Fruit fly (Drosophila melanogaster): ENCODE results near the gene jumu.

Gene jumu

DNA sequence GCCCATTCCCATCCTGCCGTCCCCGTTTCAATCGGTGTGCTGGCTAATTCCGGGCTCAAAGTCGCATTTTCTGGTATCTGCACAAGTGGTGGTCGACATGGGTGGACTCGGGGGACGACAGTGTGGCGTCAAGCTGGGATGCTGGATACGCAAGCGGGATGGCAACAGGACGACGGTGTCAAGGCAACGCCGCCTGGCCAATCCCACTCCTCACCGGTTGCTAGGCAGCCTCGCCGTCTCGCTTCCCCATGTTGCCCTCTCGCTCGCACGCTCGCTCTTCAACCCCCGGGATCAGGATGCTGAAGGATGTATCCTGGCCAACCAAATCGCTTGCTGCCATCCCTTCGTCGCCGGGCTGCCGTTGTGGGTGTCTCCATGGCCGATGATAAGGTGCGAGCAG lies 18.3 kb downstream of the jumu start:
- no peak for TF ChIP-seq Eip75B (GFP tag; optimal IDR thresholded peaks at IDR 0.05)
- TF ChIP-seq Eip78C (GFP tag) = no peak
- TF ChIP-seq fd85E (GFP tag; optimal IDR thresholded peaks at IDR 0.05) = no peak
- no peak for TF ChIP-seq CG11762 (GFP tag; optimal IDR thresholded peaks at IDR 0.05; ENCODE audit: insufficient read depth)
- TF ChIP-seq CG7368 (GFP tag; optimal IDR thresholded peaks at IDR 0.05) = peak; percentile 40
- no peak for TF ChIP-seq acj6 (GFP tag; optimal IDR thresholded peaks at IDR 0.05)
- TF ChIP-seq CG16779 (tag; optimal IDR thresholded peaks at IDR 0.05) = no peak
- TF ChIP-seq fd59A (GFP tag; optimal IDR thresholded peaks at IDR 0.05) = no peak

- TF ChIP-seq dsx (GFP tag; optimal IDR thresholded peaks at IDR 0.05; ENCODE audit: poor library complexity, severe bottlenecking) = no peak
- no peak for TF ChIP-seq cyc (GFP tag; optimal IDR thresholded peaks at IDR 0.05)
- no peak for TF ChIP-seq CG6792 (GFP tag; optimal IDR thresholded peaks at IDR 0.05)
- TF ChIP-seq svp (GFP tag) = peak; percentile 90
- no peak for TF ChIP-seq CG6854 (GFP tag; optimal IDR thresholded peaks at IDR 0.05)
Measured at dm6 chr3R:10369799-10370198, 19.8 kb downstream of the jumu start.

dm6 chr3R:10370495-10370894 lies 20.5 kb downstream of the jumu start:
- TF ChIP-seq Hr38 (GFP tag; optimal IDR thresholded peaks at IDR 0.05) (no peak), svp (GFP tag) (peak; percentile 62)

DNA sequence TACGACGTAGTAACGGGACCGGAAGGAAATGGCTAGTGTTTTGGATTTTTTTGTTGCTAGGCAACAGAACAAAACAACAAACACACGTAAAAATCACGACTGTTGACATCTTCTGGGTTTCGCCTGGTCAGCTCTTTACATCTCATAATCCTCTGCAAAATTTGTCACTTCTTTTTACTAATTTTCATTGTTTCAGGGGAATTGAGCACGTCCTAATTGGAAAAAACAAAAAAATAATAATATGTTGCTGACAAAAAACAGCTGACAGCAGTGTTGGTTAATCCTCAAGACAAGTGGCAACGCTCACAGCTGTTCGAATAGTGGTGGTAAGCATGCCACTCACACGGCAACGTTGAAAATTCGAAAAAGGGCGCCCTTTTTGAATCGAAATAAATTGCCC lies 27.9 kb downstream of the jumu start, which contains the start of gene Rfx:
Gene Rfx, minus strand, starts transcription at position 220 of the 400 bp plus-strand sequence.
- TF ChIP-seq Met (GFP tag; optimal IDR thresholded peaks at IDR 0.05) (no peak), CG6854 (GFP tag; optimal IDR thresholded peaks at IDR 0.05) (peak; percentile 74), CG6792 (GFP tag; optimal IDR thresholded peaks at IDR 0.05) (no peak), CG1621 (tag; optimal IDR thresholded peaks at IDR 0.05) (peak; percentile 0), spab (GFP tag; optimal IDR thresholded peaks at IDR 0.05) (no peak), CG31627 (GFP tag; optimal IDR thresholded peaks at IDR 0.05) (peak; percentile 4), esn (GFP tag; optimal IDR thresholded peaks at IDR 0.05) (peak; percentile 34), ss (GFP tag; optimal IDR thresholded peaks at IDR 0.05) (peak; percentile 29 to 64), CG11294 (GFP tag; IDR thresholded peaks at IDR 0.05) (no peak), achi (GFP tag; optimal IDR thresholded peaks at IDR 0.05) (no peak), Eip75B (GFP tag; optimal IDR thresholded peaks at IDR 0.05) (peak; percentile 22), CG9139 (GFP tag; optimal IDR thresholded peaks at IDR 0.05) (no peak), Gug (GFP tag; IDR thresholded peaks at IDR 0.05) (no peak), eg (GFP tag; IDR thresholded peaks at IDR 0.05) (no peak), CG6163 (GFP tag; IDR thresholded peaks at IDR 0.05) (no peak), cyc (GFP tag; optimal IDR thresholded peaks at IDR 0.05) (no peak), CG8319 (GFP tag; optimal IDR thresholded peaks at IDR 0.05) (no peak), fd59A (GFP tag; optimal IDR thresholded peaks at IDR 0.05) (no peak), Hr4 (GFP tag; optimal IDR thresholded peaks at IDR 0.05) (no peak), fd85E (GFP tag; optimal IDR thresholded peaks at IDR 0.05) (no peak), Lpt (GFP tag; optimal IDR thresholded peaks at IDR 0.05) (no peak), CG10631 (GFP tag; optimal IDR thresholded peaks at IDR 0.05) (peak; percentile 0), CG3919 (GFP tag; optimal IDR thresholded peaks at IDR 0.05) (peak; percentile 24), CG16779 (tag; optimal IDR thresholded peaks at IDR 0.05) (peak; percentile 3), CG8632 (GFP tag; optimal IDR thresholded peaks at IDR 0.05) (no peak), CG8119 (GFP tag; IDR thresholded peaks at IDR 0.05) (no peak), salr (GFP tag; optimal IDR thresholded peaks at IDR 0.05) (no peak), pdm3 (GFP tag; optimal IDR thresholded peaks at IDR 0.05) (no peak), dac (GFP tag; optimal IDR thresholded peaks at IDR 0.05) (no peak), vri (GFP tag; optimal IDR thresholded peaks at IDR 0.05) (peak; percentile 26), CG6808 (GFP tag; optimal IDR thresholded peaks at IDR 0.05) (peak; percentile 49), dsx (GFP tag; optimal IDR thresholded peaks at IDR 0.05; ENCODE audit: poor library complexity, severe bottlenecking) (peak; percentile 68), Sox14 (GFP tag; optimal IDR thresholded peaks at IDR 0.05) (peak; percentile 61), Eip93F (GFP tag; optimal IDR thresholded peaks at IDR 0.05) (no peak), Eip78C (GFP tag) (peak; percentile 79), Hr38 (GFP tag; optimal IDR thresholded peaks at IDR 0.05) (no peak), CG32006 (GFP tag; optimal IDR thresholded peaks at IDR 0.05) (peak; percentile 80), Smox (GFP tag; optimal IDR thresholded peaks at IDR 0.05) (no peak), CG11762 (GFP tag; optimal IDR thresholded peaks at IDR 0.05; ENCODE audit: insufficient read depth) (no peak), CG34406 (GFP tag; optimal IDR thresholded peaks at IDR 0.05) (no peak), CG3032 (tag; optimal IDR thresholded peaks at IDR 0.05) (peak; percentile 22), Sox102F (GFP tag; optimal IDR thresholded peaks at IDR 0.05) (no peak)
